Fruit fly (Drosophila melanogaster): ENCODE results near the gene mkg-p.

Gene mkg-p

DNA sequence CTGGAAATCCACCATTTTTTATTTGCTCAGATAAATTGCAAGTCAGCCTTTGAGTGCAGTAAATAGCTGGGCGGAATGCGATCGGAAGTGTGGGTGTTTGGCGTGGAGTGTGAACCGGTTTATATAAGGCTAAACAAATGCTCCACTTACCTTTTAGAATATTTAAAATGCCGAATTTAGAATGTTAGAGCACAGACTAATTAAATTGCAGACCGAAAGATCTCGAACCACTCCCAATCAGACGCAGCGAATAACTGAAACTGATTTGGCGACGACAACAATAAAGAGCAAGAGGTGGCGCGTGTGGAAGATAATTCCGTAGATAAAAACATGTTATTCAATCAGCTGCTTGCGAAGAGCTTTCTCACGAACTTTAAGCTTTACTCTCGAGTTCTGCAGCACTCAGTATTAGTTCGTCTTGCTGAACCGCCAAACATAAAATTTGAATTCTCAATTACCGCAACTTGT is 44.4 kb downstream of the mkg-p start, which contains the start of gene Idh (continued):
- TF ChIP-seq CG32532 (GFP tag; IDR thresholded peaks at IDR 0.05) = no peak
- TF ChIP-seq CG4424 (GFP tag; optimal IDR thresholded peaks at IDR 0.05) = no peak
- peak; percentile 36 for TF ChIP-seq Dref (GFP tag; IDR thresholded peaks at IDR 0.05)
- no peak for TF ChIP-seq cwo (GFP tag; optimal IDR thresholded peaks at IDR 0.05)
- no peak for TF ChIP-seq Ets65A (GFP tag)
- TF ChIP-seq ac (GFP tag; optimal IDR thresholded peaks at IDR 0.05) = no peak
- no peak for TF ChIP-seq gfzf (GFP tag; optimal IDR thresholded peaks at IDR 0.05)
- peak in 1 of 2 experiments; percentile 100 for TF ChIP-seq Pdp1 (GFP tag; optimal IDR thresholded peaks at IDR 0.05)
- no peak for TF ChIP-seq pan (optimal IDR thresholded peaks at IDR 0.05)
- no peak for TF ChIP-seq pan (GFP tag; optimal IDR thresholded peaks at IDR 0.05 in 1 of 2, IDR thresholded peaks at IDR 0.05 in 1 of 2)
- no peak for TF ChIP-seq CG10654 (GFP tag; optimal IDR thresholded peaks at IDR 0.05)
- TF ChIP-seq CG7963 (GFP tag; IDR thresholded peaks at IDR 0.05; ENCODE audit: partially characterized antibody) = no peak
- TF ChIP-seq org-1 (GFP tag; optimal IDR thresholded peaks at IDR 0.05) = no peak
- no peak for TF ChIP-seq CG11504 (tag; optimal IDR thresholded peaks at IDR 0.05)
- no peak for TF ChIP-seq jigr1 (GFP tag; IDR thresholded peaks at IDR 0.05)
- no peak for TF ChIP-seq CG30431 (GFP tag; optimal IDR thresholded peaks at IDR 0.05)
- TF ChIP-seq CG10565 (GFP tag; optimal IDR thresholded peaks at IDR 0.05) = no peak
- no peak for TF ChIP-seq CG13123 (GFP tag; optimal IDR thresholded peaks at IDR 0.05)
- peak; percentile 49 for TF ChIP-seq Nf-YC (tag; optimal IDR thresholded peaks at IDR 0.05)
- no peak for TF ChIP-seq D (optimal IDR thresholded peaks at IDR 0.05)
- no peak for TF ChIP-seq D (GFP tag; optimal IDR thresholded peaks at IDR 0.05)
- TF ChIP-seq Scr (GFP tag; IDR thresholded peaks at IDR 0.05; ENCODE audit: partially characterized antibody) = no peak
- TF ChIP-seq CG33557 (GFP tag; optimal IDR thresholded peaks at IDR 0.05) = no peak
- TF ChIP-seq exex (tag; optimal IDR thresholded peaks at IDR 0.05) = peak; percentile 46
- TF ChIP-seq croc (GFP tag; conservative IDR thresholded peaks at IDR 0.05) = no peak
- no peak for TF ChIP-seq CG1024 (GFP tag; IDR thresholded peaks at IDR 0.05)
- TF ChIP-seq CG34224 (GFP tag; IDR thresholded peaks at IDR 0.05; ENCODE audit: partially characterized antibody) = peak; percentile 65
- peak; percentile 8 for TF ChIP-seq YL-1 (GFP tag; optimal IDR thresholded peaks at IDR 0.05)
- TF ChIP-seq CG4282 (GFP tag; optimal IDR thresholded peaks at IDR 0.05) = no peak
- TF ChIP-seq CG13296 (GFP tag; optimal IDR thresholded peaks at IDR 0.05) = peak; percentile 56
- no peak for TF ChIP-seq CG5953 (GFP tag; IDR thresholded peaks at IDR 0.05)
- TF ChIP-seq caup (GFP tag; optimal IDR thresholded peaks at IDR 0.05; ENCODE audit: severe bottlenecking) = peak; percentile 35
- TF ChIP-seq CG6683 (GFP tag; optimal IDR thresholded peaks at IDR 0.05) = peak; percentile 5
- no peak for TF ChIP-seq CG32767 (GFP tag; IDR thresholded peaks at IDR 0.05)
- no peak for TF ChIP-seq klu (GFP tag; IDR thresholded peaks at IDR 0.05)
- no peak for TF ChIP-seq Xrp1 (GFP tag; IDR thresholded peaks at IDR 0.05)
- TF ChIP-seq p53 (GFP tag; optimal IDR thresholded peaks at IDR 0.05) = no peak
- no peak for TF ChIP-seq CG3726 (GFP tag; IDR thresholded peaks at IDR 0.05)
- no peak for TF ChIP-seq CG31441 (GFP tag; IDR thresholded peaks at IDR 0.05)
- no peak for TF ChIP-seq H15 (GFP tag; IDR thresholded peaks at IDR 0.05)
- no peak for TF ChIP-seq CG7745 (tag; optimal IDR thresholded peaks at IDR 0.05)
- no peak for TF ChIP-seq sisA (GFP tag; IDR thresholded peaks at IDR 0.05)
- TF ChIP-seq ewg (GFP tag; optimal IDR thresholded peaks at IDR 0.05) = no peak
- TF ChIP-seq CG17328 (GFP tag; IDR thresholded peaks at IDR 0.05) = no peak
- no peak for TF ChIP-seq trh (GFP tag; optimal IDR thresholded peaks at IDR 0.05)
- TF ChIP-seq HmgZ (tag; optimal IDR thresholded peaks at IDR 0.05) = peak; percentile 63
- TF ChIP-seq fu2 (GFP tag; optimal IDR thresholded peaks at IDR 0.05) = no peak
- no peak for TF ChIP-seq Hr39 (optimal IDR thresholded peaks at IDR 0.05)
- no peak for TF ChIP-seq CG10274 (GFP tag; optimal IDR thresholded peaks at IDR 0.05)
- no peak for TF ChIP-seq CG18476 (GFP tag; optimal IDR thresholded peaks at IDR 0.05)
- TF ChIP-seq Doc2 (GFP tag; IDR thresholded peaks at IDR 0.05) = no peak
- TF ChIP-seq stwl (tag; optimal IDR thresholded peaks at IDR 0.05) = no peak
- no peak for TF ChIP-seq CG8478 (optimal IDR thresholded peaks at IDR 0.05)

All from whole organism, embryonic.